Fruit fly (Drosophila melanogaster) S2 (cell line): Measurements from ENCODE around the gene CG14907.

Experiments
- CG8478 ChIP-seq: fragments of >200 bp; optimal IDR thresholded peaks from 2 replicates; lab custom pipeline; 2018
- CTCF ChIP-seq, 2 experiments: fragments of >200 bp; optimal IDR thresholded peaks; 2 replicates each; lab custom pipeline; 2018

dm6 chr3R:16643591-16643990, 8.5 kb downstream of the CG14907 start, which contains the start of gene Arl6IP1:
- no peak for TF ChIP-seq CG8478 (lab: Kevin White, UChicago)
- no peak for TF ChIP-seq CTCF (optimal IDR thresholded peaks at IDR 0.05; lab: Kevin White, UChicago)
